Worm (Caenorhabditis elegans): ENCODE results near the gene Y50D4B.6.

Gene Y50D4B.6

DNA sequence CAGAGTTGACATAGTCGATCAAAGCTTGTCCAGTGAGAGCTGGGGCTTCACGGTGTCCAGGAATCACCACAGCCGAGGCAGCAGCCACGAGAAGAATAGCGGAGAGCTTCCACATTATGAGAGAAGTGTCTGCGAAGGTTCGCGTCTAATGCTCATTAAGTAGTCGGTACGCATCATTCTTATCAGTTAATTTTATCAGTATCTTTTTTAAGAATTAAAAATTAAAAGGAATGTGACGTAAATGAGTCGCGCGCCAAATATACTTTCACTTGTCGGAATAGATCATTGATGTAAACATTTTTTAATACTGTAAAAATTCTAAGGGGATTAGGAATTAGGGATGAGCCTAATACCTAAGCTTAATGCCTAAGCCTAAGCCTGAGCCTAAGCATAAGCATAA, 49.7 kb downstream of the Y50D4B.6 start, which contains the start of gene cpr-5:
Gene cpr-5 (minus strand): TSS at position 197 of the 400 bp plus-strand sequence.
- no peak for TF ChIP-seq unc-130 (tag; optimal IDR thresholded peaks at IDR 0.05)
- TF ChIP-seq elt-2 (tag; optimal IDR thresholded peaks at IDR 0.05), result peak; percentile 63

- TF ChIP-seq nhr-12 (tag; optimal IDR thresholded peaks at IDR 0.05) (no peak), swsn-7 (tag; optimal IDR thresholded peaks at IDR 0.05) (no peak), irx-1 (tag; optimal IDR thresholded peaks at IDR 0.05) (no peak), lin-35 (GFP tag; optimal IDR thresholded peaks at IDR 0.05) (no peak), pag-3 (tag; optimal IDR thresholded peaks at IDR 0.05; ENCODE audit: borderline replicate concordance, insufficient read depth) (no peak), ceh-63 (GFP tag; optimal IDR thresholded peaks at IDR 0.05) (no peak), blmp-1 (tag; optimal IDR thresholded peaks at IDR 0.05) (no peak), fos-1 (tag; optimal IDR thresholded peaks at IDR 0.05) (no peak), unc-98 (GFP tag; IDR thresholded peaks at IDR 0.05) (no peak), Y116A8C.19 (tag; optimal IDR thresholded peaks at IDR 0.05; ENCODE audit: borderline replicate concordance) (no peak), fkh-10 (GFP tag; optimal IDR thresholded peaks at IDR 0.05) (no peak), ztf-11 (tag; optimal IDR thresholded peaks at IDR 0.05) (no peak), nhr-84 (tag; optimal IDR thresholded peaks at IDR 0.05) (no peak), sptf-1 (tag; optimal IDR thresholded peaks at IDR 0.05) (no peak), nhr-20 (tag; optimal IDR thresholded peaks at IDR 0.05) (no peak), lsy-2 (tag; optimal IDR thresholded peaks at IDR 0.05) (no peak), egl-27 (tag; optimal IDR thresholded peaks at IDR 0.05) (no peak), aly-2 (tag; optimal IDR thresholded peaks at IDR 0.05) (no peak)
Measured at ce11 chrV:1134302-1134701, 50.2 kb downstream of the Y50D4B.6 start, which contains the start of gene cpr-8. Gene cpr-8, plus strand, starts transcription at chrV:1134602.
